Worm (Caenorhabditis elegans) whole organism, late embryonic: Measurements from ENCODE around the gene srw-121.

Experiments
- C08G9.2 ChIP-seq: sonication (generic microtip); optimal IDR thresholded peaks from 2 replicates; lab custom pipeline; 2016; ENCODE audit warnings: mild to moderate bottlenecking, missing genetic modification characterization, moderate library complexity, missing compliant biosample characterization
- K09A11.1 ChIP-seq: sonication (generic microtip); optimal IDR thresholded peaks from 2 replicates; lab custom pipeline; 2017; ENCODE audit warnings: antibody characterized with exemption, mild to moderate bottlenecking, missing genetic modification characterization, missing compliant biosample characterization; ENCODE audit not compliant: insufficient read depth
- Y22D7AL.16 ChIP-seq: sonication (generic microtip); optimal IDR thresholded peaks from 2 replicates; lab custom pipeline; 2016; ENCODE audit warnings: missing genetic modification characterization, missing compliant biosample characterization
- ahr-1 ChIP-seq: sonication (generic microtip); optimal IDR thresholded peaks from 2 replicates; lab custom pipeline; 2016; ENCODE audit warnings: missing genetic modification characterization, missing compliant biosample characterization
- ama-1 ChIP-seq: fragments of 150-350 bp; optimal IDR thresholded peaks from 2 replicates; lab custom pipeline; 2014
- ceh-22 ChIP-seq: sonication (generic microtip); optimal IDR thresholded peaks from 2 replicates; lab custom pipeline; 2017; ENCODE audit warnings: missing biosample characterization, missing genetic modification characterization
- ceh-24 ChIP-seq: sonication (generic microtip); optimal IDR thresholded peaks from 2 replicates; lab custom pipeline; 2016; ENCODE audit warnings: mild to moderate bottlenecking, missing genetic modification characterization, missing compliant biosample characterization
- ceh-31 ChIP-seq: sonication (generic microtip); optimal IDR thresholded peaks from 2 replicates; lab custom pipeline; 2016; ENCODE audit warnings: missing genetic modification characterization, missing compliant biosample characterization
- ceh-45 ChIP-seq: fragments of 200-800 bp; sonication (Bioruptor generic); IDR thresholded peaks from 2 replicates; pipeline ENCODE4 v1.3.6; 2022; ENCODE audit warnings: missing genetic modification reagents, missing genetic modification characterization, missing compliant biosample characterization
- che-1 ChIP-seq: sonication (generic microtip); optimal IDR thresholded peaks from 2 replicates; lab custom pipeline; 2016; ENCODE audit warnings: mild to moderate bottlenecking, missing genetic modification characterization, missing compliant biosample characterization
- dve-1 ChIP-seq: sonication (generic microtip); optimal IDR thresholded peaks from 2 replicates; lab custom pipeline; 2017; ENCODE audit warnings: antibody characterized with exemption, mild to moderate bottlenecking, missing genetic modification characterization, missing compliant biosample characterization
- eyg-1 ChIP-seq: sonication (generic microtip); optimal IDR thresholded peaks from 2 replicates; lab custom pipeline; 2016; ENCODE audit warnings: missing genotype, missing genetic modification characterization, missing compliant biosample characterization
- fax-1 ChIP-seq: sonication (generic microtip); optimal IDR thresholded peaks from 2 replicates; lab custom pipeline; 2016; ENCODE audit warnings: missing genotype, missing genetic modification characterization, missing compliant biosample characterization
- gmeb-2 ChIP-seq: sonication (generic microtip); optimal IDR thresholded peaks from 2 replicates; lab custom pipeline; 2016; ENCODE audit warnings: missing genetic modification characterization, inconsistent platforms, missing compliant biosample characterization
- hlh-13 ChIP-seq: fragments of 200-800 bp; sonication (Bioruptor generic); optimal IDR thresholded peaks from 2 replicates; lab custom pipeline; 2018; ENCODE audit warnings: mild to moderate bottlenecking, missing genetic modification characterization, missing compliant biosample characterization
- hlh-6 ChIP-seq: sonication (generic microtip); optimal IDR thresholded peaks from 2 replicates; lab custom pipeline; 2016; ENCODE audit warnings: missing genotype, missing genetic modification characterization, missing compliant biosample characterization
- lin-11 ChIP-seq: fragments of 200-800 bp; sonication (Bioruptor generic); optimal IDR thresholded peaks from 2 replicates; lab custom pipeline; 2018; ENCODE audit warnings: mild to moderate bottlenecking, missing genetic modification characterization, missing compliant biosample characterization
- nfya-1 ChIP-seq: sonication (generic microtip); optimal IDR thresholded peaks from 2 replicates; lab custom pipeline; 2017; ENCODE audit warnings: missing genetic modification characterization, mild to moderate bottlenecking, missing compliant biosample characterization, antibody characterized with exemption, moderate library complexity
- nhr-11 ChIP-seq: fragments of 150-350 bp; optimal IDR thresholded peaks from 2 replicates; lab custom pipeline; 2014; ENCODE audit warnings: missing biosample characterization, missing genetic modification characterization
- npax-4 ChIP-seq: sonication (generic microtip); optimal IDR thresholded peaks from 2 replicates; lab custom pipeline; 2016; ENCODE audit warnings: missing genetic modification characterization, missing compliant biosample characterization
- pat-9 ChIP-seq: fragments of 200-800 bp; sonication (Bioruptor generic); optimal IDR thresholded peaks from 2 replicates; lab custom pipeline; 2018; ENCODE audit warnings: mild to moderate bottlenecking, missing genetic modification characterization, moderate library complexity, missing compliant biosample characterization
- pha-2 ChIP-seq: sonication (generic microtip); optimal IDR thresholded peaks from 2 replicates; lab custom pipeline; 2017; ENCODE audit warnings: mild to moderate bottlenecking, missing genetic modification characterization, missing compliant biosample characterization
- pqm-1 ChIP-seq: sonication (generic microtip); optimal IDR thresholded peaks from 2 replicates; lab custom pipeline; 2016; ENCODE audit warnings: missing genetic modification characterization, missing compliant biosample characterization
- sdc-2 ChIP-seq: sonication (generic microtip); optimal IDR thresholded peaks from 2 replicates; lab custom pipeline; 2016; ENCODE audit warnings: missing genotype, missing genetic modification characterization, missing compliant biosample characterization
- sox-2 ChIP-seq: fragments of 200-800 bp; sonication (Bioruptor generic); IDR thresholded peaks from 2 replicates; pipeline ENCODE4 v1.3.6; 2022; ENCODE audit warnings: missing genetic modification reagents, missing genetic modification characterization, missing compliant biosample characterization
- sox-4 ChIP-seq: sonication (generic microtip); optimal IDR thresholded peaks from 2 replicates; lab custom pipeline; 2017; ENCODE audit warnings: mild to moderate bottlenecking, missing genetic modification characterization, inconsistent platforms, missing compliant biosample characterization
- tbx-7 ChIP-seq: sonication (generic microtip); optimal IDR thresholded peaks from 2 replicates; lab custom pipeline; 2016; ENCODE audit warnings: missing genotype, missing genetic modification characterization, missing compliant biosample characterization
- ttx-3 ChIP-seq: sonication (generic microtip); optimal IDR thresholded peaks from 2 replicates; lab custom pipeline; 2016; ENCODE audit warnings: missing genetic modification reagents, missing genetic modification characterization, missing compliant biosample characterization
- unc-55 ChIP-seq: sonication (generic microtip); optimal IDR thresholded peaks from 2 replicates; lab custom pipeline; 2017; ENCODE audit warnings: missing biosample characterization, missing genetic modification reagents, missing genetic modification characterization
- ztf-16 ChIP-seq: sonication (generic microtip); optimal IDR thresholded peaks from 2 replicates; lab custom pipeline; 2017; ENCODE audit warnings: missing genetic modification characterization, missing compliant biosample characterization

srw-121 gene

DNA sequence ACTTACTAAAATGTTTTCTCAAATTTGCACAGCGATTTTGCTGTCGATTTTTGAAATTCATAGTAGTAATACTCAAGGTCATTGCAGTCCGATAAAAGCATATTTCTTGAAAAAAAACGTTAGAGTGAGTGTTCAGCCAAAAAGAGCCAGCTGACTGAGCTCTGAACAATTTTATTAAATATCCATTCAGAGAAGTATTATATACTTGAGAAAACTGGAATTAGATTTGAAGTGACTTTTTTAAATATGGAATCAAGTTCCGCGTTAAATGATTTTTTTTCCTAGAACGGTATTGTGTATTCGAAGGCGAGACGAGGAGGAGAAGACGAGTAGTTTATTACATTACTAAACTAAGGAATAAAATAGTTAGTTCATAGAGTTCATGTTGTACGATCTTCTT is at the start of gene srw-121:
Gene srw-121 (minus strand): TSS at position 101 of the 400 bp plus-strand sequence.
- TF ChIP-seq ama-1 (no peak), fax-1 (no peak), ceh-31 (no peak), ttx-3 (no peak), C08G9.2 (tag; lab: Kevin White, UChicago) (no peak), pat-9 (tag; lab: Kevin White, UChicago) (no peak)
- TF ChIP-seq, all 69 proteins: peak for 0

DNA sequence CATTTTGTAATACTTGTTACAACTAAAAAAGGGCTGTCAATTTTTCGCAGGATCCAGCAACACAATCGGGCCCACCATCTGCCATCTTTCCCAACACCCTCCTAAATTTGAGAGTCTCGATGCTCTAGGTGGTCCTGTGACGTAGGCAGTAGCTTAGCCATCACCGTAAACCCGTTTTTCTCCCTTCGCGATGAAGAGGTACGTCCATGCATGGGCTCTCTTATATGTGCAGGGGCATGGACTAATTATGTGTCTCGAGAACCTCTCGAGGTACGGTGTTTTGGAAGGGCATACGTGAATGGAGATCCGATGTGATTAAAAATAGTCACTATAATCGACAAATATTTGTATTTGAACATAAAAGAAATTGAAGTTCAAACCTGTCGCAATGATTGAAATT is 49.5 kb upstream of the srw-121 start:
- TF ChIP-seq K09A11.1 (no peak), sdc-2 (peak; percentile 94)

DNA sequence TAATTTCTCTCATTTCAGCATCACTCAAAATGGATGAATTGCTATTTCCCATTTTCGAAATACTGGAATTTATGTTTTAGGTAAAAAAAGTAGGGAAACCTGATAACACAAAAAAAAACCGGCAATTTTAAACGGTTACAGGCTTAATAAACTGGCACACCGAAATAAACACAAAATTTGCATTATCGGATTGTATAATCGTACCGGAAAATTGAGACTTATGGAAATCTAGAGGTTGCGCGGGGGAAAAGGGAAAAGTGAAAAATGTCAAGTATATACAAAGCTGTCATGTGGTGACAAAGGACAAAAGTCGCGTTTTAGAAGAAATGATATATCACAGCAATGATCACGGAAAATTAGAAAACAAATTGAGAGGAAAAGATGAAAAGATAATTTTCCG is 47.9 kb upstream of the srw-121 start, which contains the start of gene chpf-2:
Gene chpf-2 (minus strand): TSS at position 101 of the 400 bp plus-strand sequence.
- TF ChIP-seq ceh-24 (tag; lab: Kevin White, UChicago) (no peak), tbx-7 (tag; lab: Kevin White, UChicago) (no peak)
- TF ChIP-seq, all 69 proteins: peak for 0

DNA sequence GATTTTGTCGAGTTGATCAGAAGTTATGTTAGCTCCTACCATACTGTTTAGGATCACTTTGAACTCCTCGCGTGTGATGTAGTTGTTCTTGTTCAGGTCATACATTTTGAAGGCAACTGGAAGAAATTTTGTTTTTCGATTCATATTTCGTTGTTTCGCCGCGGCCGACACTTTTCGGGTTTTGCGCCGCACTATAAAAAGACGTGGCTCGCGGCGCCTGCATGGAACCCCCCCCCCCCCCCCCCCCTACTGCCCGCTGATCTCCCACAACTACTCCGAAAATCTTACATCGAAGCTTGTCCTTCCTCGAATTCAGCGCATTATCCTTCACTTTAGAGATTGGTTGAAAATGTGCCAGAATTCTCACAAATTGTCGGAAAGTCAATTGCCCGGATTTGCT is 46.7 kb upstream of the srw-121 start:
- TF ChIP-seq K09A11.1, result no peak
- no peak for TF ChIP-seq ceh-45 (GFP tag; lab: Robert Waterston, UW)
- TF ChIP-seq gmeb-2 (tag; lab: Kevin White, UChicago), result no peak
- no peak for TF ChIP-seq sox-4 (tag; lab: Kevin White, UChicago)
- no peak for TF ChIP-seq hlh-6 (tag; lab: Kevin White, UChicago)
- TF ChIP-seq sox-2 (GFP tag; lab: Robert Waterston, UW), result no peak
- TF ChIP-seq nhr-11 (tag; lab: Kevin White, UChicago), result no peak
- TF ChIP-seq hlh-13 (GFP tag; lab: Kevin White, UChicago), result no peak
- no peak for TF ChIP-seq tbx-7 (tag; lab: Kevin White, UChicago)
- no peak for TF ChIP-seq ceh-22
- TF ChIP-seq fax-1, result no peak
- TF ChIP-seq Y22D7AL.16, result no peak
- no peak for TF ChIP-seq nfya-1 (tag; lab: Kevin White, UChicago)
- TF ChIP-seq pqm-1 (tag; lab: Kevin White, UChicago), result no peak
- no peak for TF ChIP-seq ama-1
- TF ChIP-seq ztf-16 (tag; lab: Kevin White, UChicago), result no peak

DNA sequence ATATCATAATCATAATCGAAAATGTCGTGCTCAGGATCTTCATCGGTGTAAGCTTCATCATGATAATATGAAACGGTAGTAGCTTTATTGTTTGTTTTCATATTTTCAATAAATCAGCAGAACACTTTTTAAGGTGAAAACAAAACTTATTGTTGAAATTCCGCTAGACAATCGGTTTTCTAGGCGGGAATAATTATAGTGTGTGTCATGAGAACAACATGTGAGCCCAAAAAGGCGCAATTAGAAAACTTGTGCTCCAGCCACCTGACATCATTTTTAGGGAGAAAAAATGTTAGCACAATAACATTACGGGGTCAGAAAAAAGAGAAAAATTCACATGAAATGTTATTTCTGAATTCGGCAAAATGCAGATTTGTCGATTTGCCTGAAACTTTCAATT is 42.9 kb upstream of the srw-121 start, which contains the start of gene srw-8:
Gene srw-8 (minus strand): TSS at position 101 of the 400 bp plus-strand sequence.
- no peak for TF ChIP-seq lin-11 (tag; lab: Kevin White, UChicago)

DNA sequence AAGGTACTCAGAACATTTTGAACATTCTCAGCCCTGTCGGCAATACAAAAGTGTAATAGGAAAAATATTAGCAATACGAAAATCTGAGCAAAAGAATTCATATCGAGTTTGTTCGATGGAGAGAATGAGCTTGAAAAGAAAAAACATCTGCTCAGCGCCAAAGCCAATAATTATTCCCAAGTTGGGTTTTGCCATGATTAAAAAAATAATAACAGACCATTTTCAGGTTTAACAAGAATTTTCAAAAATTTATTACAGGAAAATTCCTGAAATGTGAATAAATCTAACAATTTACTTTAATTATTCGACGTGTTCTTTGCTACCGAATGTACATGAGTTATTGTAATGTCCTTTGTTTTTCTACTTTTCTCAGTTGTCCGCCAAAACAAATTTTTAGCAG is 41.0 kb upstream of the srw-121 start, which contains the start of gene irld-38:
Gene irld-38 (minus strand): TSS at position 101 of the 400 bp plus-strand sequence.
- TF ChIP-seq unc-55 (GFP tag; lab: Kevin White, UChicago) (no peak), dve-1 (tag; lab: Kevin White, UChicago) (no peak), lin-11 (tag; lab: Kevin White, UChicago) (no peak), eyg-1 (no peak), che-1 (no peak), ceh-22 (no peak), pha-2 (tag; lab: Kevin White, UChicago) (no peak), ceh-45 (GFP tag; lab: Robert Waterston, UW) (no peak)
- TF ChIP-seq, all 69 proteins: peak for 0

DNA sequence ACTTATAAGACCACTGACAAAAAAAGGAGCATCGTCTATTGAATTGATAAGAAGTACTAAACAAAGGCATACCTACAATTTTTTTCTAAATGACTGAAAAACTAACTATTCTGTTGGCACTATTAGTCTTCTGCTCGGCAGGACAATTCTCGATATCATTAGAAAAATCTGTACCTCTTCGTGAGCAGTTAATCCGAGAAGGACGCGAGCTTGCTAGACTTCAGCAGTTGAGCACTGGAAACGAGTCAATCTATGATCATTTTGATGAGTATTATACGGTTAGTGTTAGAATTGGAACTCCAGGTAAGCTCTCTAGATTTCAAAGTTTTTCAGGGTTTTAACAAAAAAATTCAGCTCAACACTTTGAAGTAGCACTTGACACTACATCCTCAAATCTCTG is 36.8 kb upstream of the srw-121 start, which contains the start of gene asp-7:
Gene asp-7 (plus strand): TSS at position 81 of the 400 bp plus-strand sequence.
- no peak for TF ChIP-seq npax-4
- TF ChIP-seq ceh-22, result no peak
- no peak for TF ChIP-seq ahr-1
- no peak for TF ChIP-seq fax-1
- TF ChIP-seq, all 69 proteins: peak for 0
